Worm (Caenorhabditis elegans) whole organism, L2 larva: ENCODE data around the gene K09E9.7.

ENCODE experiments used
- elt-3 ChIP-seq: sonication (generic microtip); optimal IDR thresholded peaks from 2 replicates; lab custom pipeline; 2017; ENCODE audit warnings: missing biosample characterization, missing genetic modification characterization
- mab-5 ChIP-seq: fragments of 150-350 bp; optimal IDR thresholded peaks from 2 replicates; lab custom pipeline; 2014; ENCODE audit warnings: missing biosample characterization, missing genetic modification characterization

DNA sequence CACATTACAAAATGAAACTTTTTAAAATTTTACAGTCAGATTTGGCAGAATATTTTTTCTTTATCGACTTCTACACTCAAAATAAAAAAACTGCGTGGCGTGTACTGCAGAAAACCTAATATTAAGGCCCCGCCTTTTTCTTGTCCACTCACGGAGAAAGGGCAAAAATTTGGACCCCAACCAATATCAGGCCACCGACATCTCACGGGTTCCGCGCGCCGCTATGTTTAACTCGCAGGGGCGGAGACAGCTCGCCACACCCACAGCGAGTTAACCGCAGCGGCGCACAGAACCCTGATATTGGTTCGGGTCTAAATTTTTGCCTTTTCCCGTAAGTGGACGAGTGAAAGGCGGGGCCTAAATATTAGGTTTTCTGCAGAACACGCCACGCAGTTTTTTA is 23.0 kb downstream of the K09E9.7 start:
- TF ChIP-seq elt-3 (tag; lab: Kevin White, UChicago) (no peak), mab-5 (tag; lab: Kevin White, UChicago) (no peak)
